Worm (Caenorhabditis elegans) whole organism, midembryonic: ENCODE results near the gene srsx-21.

Experiments
- klf-2 ChIP-seq: fragments of 200-800 bp; sonication (Bioruptor generic); conservative IDR thresholded peaks from 2 replicates; pipeline ENCODE4 v1.3.6; 2022; ENCODE audit warnings: missing genetic modification reagents, missing genetic modification characterization, missing compliant biosample characterization
- ref-1 ChIP-seq: fragments of 200-800 bp; sonication (Bioruptor generic); conservative IDR thresholded peaks from 2 replicates; pipeline ENCODE4 v1.3.6; 2022; ENCODE audit warnings: missing genetic modification reagents, missing genetic modification characterization, missing compliant biosample characterization
- tab-1 ChIP-seq: fragments of 200-800 bp; sonication (Bioruptor generic); IDR thresholded peaks from 2 replicates; pipeline ENCODE4 v1.3.6; 2022; ENCODE audit warnings: missing genetic modification characterization, missing compliant biosample characterization
- ztf-29 ChIP-seq: fragments of 200-800 bp; sonication (Bioruptor generic); IDR thresholded peaks from 2 replicates; pipeline ENCODE4 v1.3.6; 2022; ENCODE audit warnings: missing genetic modification reagents, missing genetic modification characterization, missing compliant biosample characterization

DNA sequence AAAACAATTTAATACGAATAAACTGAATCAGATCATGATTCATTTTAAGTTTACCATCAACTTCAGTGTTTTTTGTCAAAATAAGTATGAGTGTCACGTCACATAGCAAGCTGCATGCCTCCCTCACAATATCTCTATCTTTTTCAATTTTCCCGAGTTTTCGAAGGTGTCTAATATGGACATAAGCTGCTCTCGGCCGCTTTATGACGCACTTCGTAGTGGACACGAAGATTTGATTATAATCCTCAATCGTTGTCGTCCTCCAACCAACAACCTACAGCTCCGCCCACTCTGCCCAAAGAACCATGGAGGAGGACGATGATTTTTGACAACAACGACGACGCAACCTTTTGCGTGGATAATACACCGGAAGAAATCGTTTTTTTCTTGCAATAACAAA lies 41.8 kb upstream of the srsx-21 start:
- TF ChIP-seq ref-1 (GFP tag; lab: Robert Waterston, UW), result no peak
- TF ChIP-seq klf-2 (GFP tag; lab: Robert Waterston, UW), result no peak
- no peak for TF ChIP-seq tab-1 (GFP tag; lab: Robert Waterston, UW)
- no peak for TF ChIP-seq ztf-29 (GFP tag; lab: Robert Waterston, UW)
